Worm (Caenorhabditis elegans) whole organism, late embryonic: Measurements from ENCODE around the gene arrd-17.

Experiments used
- C08G9.2 ChIP-seq: sonication (generic microtip); optimal IDR thresholded peaks from 2 replicates; lab custom pipeline; 2016; ENCODE audit warnings: mild to moderate bottlenecking, missing genetic modification characterization, moderate library complexity, missing compliant biosample characterization
- C38D4.7 ChIP-seq: fragments of 200-800 bp; sonication (Bioruptor generic); optimal IDR thresholded peaks from 2 replicates; lab custom pipeline; 2018; ENCODE audit warnings: mild to moderate bottlenecking, missing genetic modification characterization, moderate library complexity, missing compliant biosample characterization
- K02D7.2 ChIP-seq: sonication (generic microtip); optimal IDR thresholded peaks from 2 replicates; lab custom pipeline; 2017; ENCODE audit warnings: mild to moderate bottlenecking, missing genetic modification characterization, missing compliant biosample characterization
- Y22D7AL.16 ChIP-seq: sonication (generic microtip); optimal IDR thresholded peaks from 2 replicates; lab custom pipeline; 2016; ENCODE audit warnings: missing genetic modification characterization, missing compliant biosample characterization
- ahr-1 ChIP-seq: sonication (generic microtip); optimal IDR thresholded peaks from 2 replicates; lab custom pipeline; 2016; ENCODE audit warnings: missing genetic modification characterization, missing compliant biosample characterization
- ama-1 ChIP-seq: fragments of 150-350 bp; optimal IDR thresholded peaks from 2 replicates; lab custom pipeline; 2014
- ceh-14 ChIP-seq: sonication (generic microtip); optimal IDR thresholded peaks from 2 replicates; lab custom pipeline; 2016; ENCODE audit warnings: missing genotype, missing genetic modification characterization, missing compliant biosample characterization
- ceh-2 ChIP-seq: sonication (generic microtip); optimal IDR thresholded peaks from 2 replicates; lab custom pipeline; 2016; ENCODE audit warnings: missing genotype, missing genetic modification characterization, missing compliant biosample characterization
- ceh-22 ChIP-seq: sonication (generic microtip); optimal IDR thresholded peaks from 2 replicates; lab custom pipeline; 2017; ENCODE audit warnings: missing biosample characterization, missing genetic modification characterization
- che-1 ChIP-seq: sonication (generic microtip); optimal IDR thresholded peaks from 2 replicates; lab custom pipeline; 2016; ENCODE audit warnings: mild to moderate bottlenecking, missing genetic modification characterization, missing compliant biosample characterization
- dve-1 ChIP-seq: sonication (generic microtip); optimal IDR thresholded peaks from 2 replicates; lab custom pipeline; 2017; ENCODE audit warnings: antibody characterized with exemption, mild to moderate bottlenecking, missing genetic modification characterization, missing compliant biosample characterization
- elt-2 ChIP-seq: sonication (generic microtip); optimal IDR thresholded peaks from 2 replicates; lab custom pipeline; 2016; ENCODE audit warnings: missing genetic modification reagents, missing genetic modification characterization, missing compliant biosample characterization
- elt-4 ChIP-seq: sonication (generic microtip); optimal IDR thresholded peaks from 2 replicates; lab custom pipeline; 2016; ENCODE audit warnings: missing genetic modification characterization, missing compliant biosample characterization
- eyg-1 ChIP-seq: sonication (generic microtip); optimal IDR thresholded peaks from 2 replicates; lab custom pipeline; 2016; ENCODE audit warnings: missing genotype, missing genetic modification characterization, missing compliant biosample characterization
- fkh-10 ChIP-seq: fragments of 150-350 bp; optimal IDR thresholded peaks from 2 replicates; lab custom pipeline; 2014; ENCODE audit warnings: missing biosample characterization, missing genetic modification reagents, missing genetic modification characterization
- fkh-6 ChIP-seq: sonication (generic microtip); optimal IDR thresholded peaks from 2 replicates; lab custom pipeline; 2016; ENCODE audit warnings: missing genetic modification characterization, missing compliant biosample characterization
- gmeb-2 ChIP-seq: sonication (generic microtip); optimal IDR thresholded peaks from 2 replicates; lab custom pipeline; 2016; ENCODE audit warnings: missing genetic modification characterization, inconsistent platforms, missing compliant biosample characterization
- hlh-13 ChIP-seq: fragments of 200-800 bp; sonication (Bioruptor generic); optimal IDR thresholded peaks from 2 replicates; lab custom pipeline; 2018; ENCODE audit warnings: mild to moderate bottlenecking, missing genetic modification characterization, missing compliant biosample characterization
- hlh-30 ChIP-seq: sonication (generic microtip); optimal IDR thresholded peaks from 2 replicates; lab custom pipeline; 2017; ENCODE audit warnings: antibody characterized with exemption, missing genetic modification characterization, missing compliant biosample characterization; ENCODE audit not compliant: insufficient read depth
- hlh-6 ChIP-seq: sonication (generic microtip); optimal IDR thresholded peaks from 2 replicates; lab custom pipeline; 2016; ENCODE audit warnings: missing genotype, missing genetic modification characterization, missing compliant biosample characterization
- hlh-8 ChIP-seq: sonication (generic microtip); optimal IDR thresholded peaks from 2 replicates; lab custom pipeline; 2016; ENCODE audit warnings: missing genotype, missing genetic modification characterization, missing compliant biosample characterization
- lin-11 ChIP-seq: fragments of 200-800 bp; sonication (Bioruptor generic); optimal IDR thresholded peaks from 2 replicates; lab custom pipeline; 2018; ENCODE audit warnings: mild to moderate bottlenecking, missing genetic modification characterization, missing compliant biosample characterization
- npax-4 ChIP-seq: sonication (generic microtip); optimal IDR thresholded peaks from 2 replicates; lab custom pipeline; 2016; ENCODE audit warnings: missing genetic modification characterization, missing compliant biosample characterization
- pha-4 ChIP-seq: fragments of 150-350 bp; optimal IDR thresholded peaks from 2 replicates; lab custom pipeline; 2018; ENCODE audit warnings: missing biosample characterization, missing genetic modification reagents, missing genetic modification characterization
- pqm-1 ChIP-seq: sonication (generic microtip); optimal IDR thresholded peaks from 2 replicates; lab custom pipeline; 2016; ENCODE audit warnings: missing genetic modification characterization, missing compliant biosample characterization
- sdc-2 ChIP-seq: sonication (generic microtip); optimal IDR thresholded peaks from 2 replicates; lab custom pipeline; 2016; ENCODE audit warnings: missing genotype, missing genetic modification characterization, missing compliant biosample characterization
- sox-2 ChIP-seq: fragments of 200-800 bp; sonication (Bioruptor generic); IDR thresholded peaks from 2 replicates; pipeline ENCODE4 v1.3.6; 2022; ENCODE audit warnings: missing genetic modification reagents, missing genetic modification characterization, missing compliant biosample characterization
- unc-3 ChIP-seq, 2 experiments: fragments of 200-800 bp in 1 of 2; sonication (Bioruptor generic) in 1 of 2; sonication (generic microtip) in 1 of 2; conservative IDR thresholded peaks in 1 of 2; optimal IDR thresholded peaks in 1 of 2; 2 replicates each; pipeline versions ENCODE4 v1.3.6 to Lab custom; 2016 to 2022; ENCODE audit warnings: missing compliant biosample characterization in 2 of 2, missing genetic modification characterization in 2 of 2, missing genetic modification reagents in 1 of 2
- unc-42 ChIP-seq: sonication (generic microtip); optimal IDR thresholded peaks from 2 replicates; lab custom pipeline; 2016; ENCODE audit warnings: missing genotype, missing genetic modification characterization, missing compliant biosample characterization
- unc-55 ChIP-seq: sonication (generic microtip); optimal IDR thresholded peaks from 2 replicates; lab custom pipeline; 2017; ENCODE audit warnings: missing biosample characterization, missing genetic modification reagents, missing genetic modification characterization
- unc-86 ChIP-seq: sonication (generic microtip); optimal IDR thresholded peaks from 2 replicates; lab custom pipeline; 2016; ENCODE audit warnings: missing genetic modification characterization, missing compliant biosample characterization
- zip-5 ChIP-seq: sonication (generic microtip); optimal IDR thresholded peaks from 2 replicates; lab custom pipeline; 2016; ENCODE audit warnings: missing genetic modification characterization, missing compliant biosample characterization

Gene arrd-17

ce11 chrIII:13614206-13614605 lies 16.4 kb downstream of the arrd-17 start:
- TF ChIP-seq unc-3 (GFP tag; conservative IDR thresholded peaks at IDR 0.05; lab: Robert Waterston, UW) (no peak), unc-3 (tag; optimal IDR thresholded peaks at IDR 0.05; lab: Kevin White, UChicago) (no peak), che-1 (tag; lab: Kevin White, UChicago) (no peak), fkh-6 (tag; lab: Kevin White, UChicago) (no peak)

ce11 chrIII:13607833-13608232 lies 22.8 kb downstream of the arrd-17 start, which contains the start of gene shpk-1:
Gene shpk-1 (plus strand): TSS chrIII:13608020.
- TF ChIP-seq unc-55 (GFP tag; lab: Kevin White, UChicago) (no peak), pqm-1 (tag; lab: Kevin White, UChicago) (peak; percentile 73), elt-2 (tag; lab: Kevin White, UChicago) (peak; percentile 50), sox-2 (GFP tag; lab: Robert Waterston, UW) (no peak)

ce11 chrIII:13606865-13607264 lies 23.7 kb downstream of the arrd-17 start:
- TF ChIP-seq unc-3 (GFP tag; conservative IDR thresholded peaks at IDR 0.05; lab: Robert Waterston, UW) (no peak), unc-3 (tag; optimal IDR thresholded peaks at IDR 0.05; lab: Kevin White, UChicago) (no peak), pha-4 (tag; lab: Kevin White, UChicago) (no peak), hlh-13 (no peak), fkh-10 (GFP tag; lab: Kevin White, UChicago) (no peak), zip-5 (tag; lab: Kevin White, UChicago) (no peak), hlh-6 (tag; lab: Kevin White, UChicago) (no peak), hlh-8 (tag; lab: Kevin White, UChicago) (no peak), unc-42 (tag; lab: Kevin White, UChicago) (no peak), eyg-1 (tag; lab: Kevin White, UChicago) (no peak), ceh-14 (no peak), che-1 (tag; lab: Kevin White, UChicago) (no peak), ceh-22 (tag; lab: Kevin White, UChicago) (no peak)
- TF ChIP-seq, all 69 proteins: peak for 0

- no peak for TF ChIP-seq unc-86 (tag; lab: Kevin White, UChicago)
- TF ChIP-seq sox-2 (GFP tag; lab: Robert Waterston, UW), result no peak
- peak; percentile 68 for TF ChIP-seq elt-2 (tag; lab: Kevin White, UChicago)
- TF ChIP-seq dve-1 (tag; lab: Kevin White, UChicago), result peak; percentile 33
These were observed 24.5 kb downstream of the arrd-17 start, which contains the start of gene act-5 for ce11 chrIII:13606016-13606530. Gene act-5 (minus strand): TSS chrIII:13606066.

ce11 chrIII:13604834-13605233 lies 25.8 kb downstream of the arrd-17 start:
- TF ChIP-seq hlh-30 (tag; lab: Kevin White, UChicago) (no peak), elt-4 (tag; lab: Kevin White, UChicago) (peak; percentile 48)

DNA sequence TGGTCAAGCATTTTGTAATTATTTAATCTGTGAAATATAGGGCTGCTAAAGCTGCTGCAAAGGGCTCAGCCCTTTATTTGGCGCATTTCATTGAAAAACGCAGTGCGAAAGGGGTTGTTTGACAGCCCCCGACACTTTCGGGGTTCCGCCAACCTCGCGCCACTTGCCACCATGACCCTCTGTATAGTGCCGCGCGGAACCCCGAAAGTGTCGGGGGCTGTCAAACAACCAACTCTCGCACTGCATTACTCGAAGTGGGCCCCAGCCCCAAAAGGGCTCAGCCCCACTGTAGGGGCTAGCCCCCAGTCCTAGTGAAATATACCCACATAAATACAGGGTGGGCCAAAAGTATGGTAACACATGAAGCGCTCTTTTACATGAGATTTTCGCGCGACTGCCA lies 30.4 kb downstream of the arrd-17 start:
- no peak for TF ChIP-seq K02D7.2
- no peak for TF ChIP-seq gmeb-2 (tag; lab: Kevin White, UChicago)
- TF ChIP-seq C38D4.7 (GFP tag; lab: Kevin White, UChicago), result no peak
- TF ChIP-seq zip-5 (tag; lab: Kevin White, UChicago), result no peak
- TF ChIP-seq ceh-2 (tag; lab: Kevin White, UChicago), result no peak
- TF ChIP-seq lin-11 (tag; lab: Kevin White, UChicago), result no peak
- no peak for TF ChIP-seq npax-4 (tag; lab: Kevin White, UChicago)
- no peak for TF ChIP-seq ceh-14
- no peak for TF ChIP-seq ceh-22 (tag; lab: Kevin White, UChicago)
- TF ChIP-seq C08G9.2 (tag; lab: Kevin White, UChicago), result no peak
- TF ChIP-seq ahr-1 (tag; lab: Kevin White, UChicago), result no peak
- TF ChIP-seq ama-1 (lab: Kevin White, UChicago), result no peak
- TF ChIP-seq sdc-2 (tag; lab: Kevin White, UChicago), result no peak
- no peak for TF ChIP-seq Y22D7AL.16
- no peak for TF ChIP-seq elt-2 (tag; lab: Kevin White, UChicago)
- no peak for TF ChIP-seq elt-4 (tag; lab: Kevin White, UChicago)
- no peak for TF ChIP-seq fkh-10 (GFP tag; lab: Kevin White, UChicago)
